Fruit fly (Drosophila melanogaster) whole organism, wandering third instar larva: Measurements from ENCODE around the gene CG17549.

Source experiments
- Abd-B ChIP-seq: fragments of >200 bp; optimal IDR thresholded peaks from 2 replicates; lab custom pipeline; 2017; ENCODE audit warnings: missing biosample characterization, missing genetic modification characterization
- CG32264 ChIP-seq: fragments of 200-800 bp; sonication (Bioruptor generic); optimal IDR thresholded peaks from 2 replicates; lab custom pipeline; 2016; ENCODE audit warnings: missing biosample characterization, missing genetic modification characterization
- CG9705 ChIP-seq: fragments of 200-800 bp; sonication (Bioruptor generic); optimal IDR thresholded peaks from 2 replicates; lab custom pipeline; 2018; ENCODE audit warnings: missing biosample characterization, mild to moderate bottlenecking, missing genetic modification characterization
- CrebA ChIP-seq: fragments of 200-800 bp; sonication (Bioruptor generic); optimal IDR thresholded peaks from 2 replicates; lab custom pipeline; 2016; ENCODE audit warnings: missing biosample characterization, mild to moderate bottlenecking, missing genetic modification characterization, borderline replicate concordance
- Dfd ChIP-seq: fragments of >200 bp; optimal IDR thresholded peaks from 2 replicates; lab custom pipeline; 2017; ENCODE audit warnings: missing biosample characterization, missing genetic modification characterization
- Dif ChIP-seq: fragments of 200-275, 200-300 bp; sonication (Bioruptor generic); optimal IDR thresholded peaks from 2 replicates; lab custom pipeline; 2018; ENCODE audit warnings: missing biosample characterization, missing genetic modification characterization; ENCODE audit not compliant: partially characterized antibody
- GATAd ChIP-seq: sonication (Bioruptor generic); optimal IDR thresholded peaks from 2 replicates; lab custom pipeline; 2016; ENCODE audit warnings: missing biosample characterization, missing genetic modification characterization
- HLH106 ChIP-seq: fragments of 200-800 bp; optimal IDR thresholded peaks from 3 replicates; lab custom pipeline; 2019; ENCODE audit warnings: missing biosample characterization, mild to moderate bottlenecking, missing genetic modification characterization, moderate library complexity
- Hnf4 ChIP-seq: fragments of 200-800 bp; sonication (Bioruptor generic); optimal IDR thresholded peaks from 2 replicates; lab custom pipeline; 2016; ENCODE audit warnings: missing biosample characterization, mild to moderate bottlenecking, missing genetic modification characterization
- Hr78 ChIP-seq: fragments of >200 bp; optimal IDR thresholded peaks from 2 replicates; lab custom pipeline; 2017; ENCODE audit warnings: missing biosample characterization, missing genetic modification characterization
- Hr83 ChIP-seq: fragments of 200-300 bp; sonication (Bioruptor generic); optimal IDR thresholded peaks from 2 replicates; lab custom pipeline; 2016; ENCODE audit warnings: missing biosample characterization, mild to moderate bottlenecking, missing genetic modification characterization, moderate library complexity; ENCODE audit not compliant: poor library complexity, severe bottlenecking
- Jra ChIP-seq: sonication (Bioruptor generic); optimal IDR thresholded peaks from 2 replicates; lab custom pipeline; 2016; ENCODE audit warnings: missing biosample characterization, missing genetic modification characterization
- Mio ChIP-seq: sonication (Bioruptor generic); optimal IDR thresholded peaks from 2 replicates; lab custom pipeline; 2016; ENCODE audit warnings: missing biosample characterization, missing genetic modification characterization
- Myc ChIP-seq: fragments of >200 bp; optimal IDR thresholded peaks from 2 replicates; lab custom pipeline; 2017
- N ChIP-seq: fragments of >200 bp; optimal IDR thresholded peaks from 2 replicates; lab custom pipeline; 2018; ENCODE audit warnings: missing biosample characterization, missing external identifiers, missing genetic modification characterization
- OdsH ChIP-seq: fragments of 200-800 bp; sonication (Bioruptor generic); optimal IDR thresholded peaks from 2 replicates; lab custom pipeline; 2016; ENCODE audit warnings: missing biosample characterization, mild to moderate bottlenecking, missing genetic modification characterization
- Rel ChIP-seq, 2 experiments: fragments of 200-800 bp; sonication (Bioruptor generic) in 1 of 2; optimal IDR thresholded peaks; 2 replicates in 1 of 2; 3 replicates in 1 of 2; lab custom pipeline; 2016 to 2019; ENCODE audit warnings: mild to moderate bottlenecking in 2 of 2, missing biosample characterization in 2 of 2, missing genetic modification characterization in 2 of 2, moderate library complexity in 1 of 2
- Sp1 ChIP-seq: fragments of 200-800 bp; sonication (Bioruptor generic); optimal IDR thresholded peaks from 3 replicates; lab custom pipeline; 2019; ENCODE audit warnings: missing biosample characterization, mild to moderate bottlenecking, missing genetic modification characterization, moderate library complexity
- Vsx2 ChIP-seq: fragments of 200-300, 225-300 bp; sonication (Bioruptor generic); optimal IDR thresholded peaks from 2 replicates; lab custom pipeline; 2018; ENCODE audit warnings: missing biosample characterization, missing genetic modification characterization; ENCODE audit not compliant: partially characterized antibody
- br ChIP-seq: fragments of 200-800 bp; sonication (Bioruptor generic); optimal IDR thresholded peaks from 2 replicates; lab custom pipeline; 2016; ENCODE audit warnings: missing biosample characterization, missing genetic modification characterization
- brk ChIP-seq: fragments of 200-800 bp; sonication (Bioruptor generic); optimal IDR thresholded peaks from 2 replicates; lab custom pipeline; 2016; ENCODE audit warnings: missing biosample characterization, mild to moderate bottlenecking, missing genetic modification characterization
- dl ChIP-seq, 2 experiments: fragments of 175-275, 200-275 bp in 1 of 2; fragments of 200-275 bp in 1 of 2; sonication (Bioruptor generic); optimal IDR thresholded peaks; lab custom pipeline; 2018; ENCODE audit warnings: mild to moderate bottlenecking in 2 of 2, missing biosample characterization in 2 of 2, missing genetic modification characterization in 2 of 2, moderate library complexity in 2 of 2; ENCODE audit not compliant: partially characterized antibody in 2 of 2, insufficient read depth in 1 of 2
- dmrt93B ChIP-seq: fragments of 200-800 bp; sonication (Bioruptor generic); optimal IDR thresholded peaks from 2 replicates; lab custom pipeline; 2018; ENCODE audit warnings: missing biosample characterization, mild to moderate bottlenecking, missing genetic modification characterization
- dsf ChIP-seq: sonication (Bioruptor generic); optimal IDR thresholded peaks from 2 replicates; lab custom pipeline; 2016; ENCODE audit warnings: missing biosample characterization, missing genetic modification characterization, borderline replicate concordance
- ey ChIP-seq: fragments of 200-800 bp; sonication (Bioruptor generic); optimal IDR thresholded peaks from 2 replicates; lab custom pipeline; 2016; ENCODE audit warnings: missing biosample characterization, missing genetic modification characterization
- foxo ChIP-seq, 2 experiments: fragments of 200-800 bp; sonication (Bioruptor generic); optimal IDR thresholded peaks; 2 replicates in 1 of 2; 3 replicates in 1 of 2; lab custom pipeline; 2016 to 2017; ENCODE audit warnings: missing biosample characterization in 2 of 2, missing genetic modification characterization in 2 of 2
- fru ChIP-seq: fragments of 200-800 bp; sonication (Bioruptor generic); optimal IDR thresholded peaks from 3 replicates; lab custom pipeline; 2016; ENCODE audit warnings: missing biosample characterization, mild to moderate bottlenecking, missing genetic modification characterization
- h ChIP-seq: fragments of 200-800 bp; sonication (Bioruptor generic); optimal IDR thresholded peaks from 3 replicates; lab custom pipeline; 2016; ENCODE audit warnings: missing biosample characterization, mild to moderate bottlenecking, missing genetic modification characterization
- jim ChIP-seq: fragments of 175-275, 200-325 bp; sonication (Bioruptor generic); optimal IDR thresholded peaks from 2 replicates; lab custom pipeline; 2016; ENCODE audit warnings: missing biosample characterization, mild to moderate bottlenecking, missing genetic modification characterization
- lola ChIP-seq: fragments of >200 bp; optimal IDR thresholded peaks from 2 replicates; lab custom pipeline; 2017; ENCODE audit warnings: missing biosample characterization, missing genetic modification characterization
- pan ChIP-seq: fragments of >200 bp; optimal IDR thresholded peaks from 2 replicates; lab custom pipeline; 2017
- psq ChIP-seq: fragments of 200-800 bp; sonication (Bioruptor generic); optimal IDR thresholded peaks from 3 replicates; lab custom pipeline; 2017; ENCODE audit warnings: missing biosample characterization, mild to moderate bottlenecking, missing genetic modification characterization, moderate library complexity
- rgr ChIP-seq: fragments of 200-800 bp; sonication (Bioruptor generic); optimal IDR thresholded peaks from 3 replicates; lab custom pipeline; 2016; ENCODE audit warnings: missing biosample characterization, mild to moderate bottlenecking, missing genetic modification characterization
- sage ChIP-seq: fragments of 200-800 bp; sonication (Bioruptor generic); optimal IDR thresholded peaks from 2 replicates; lab custom pipeline; 2016; ENCODE audit warnings: missing biosample characterization, mild to moderate bottlenecking, missing genetic modification characterization
- sv ChIP-seq: fragments of 200-800 bp; sonication (Bioruptor generic); optimal IDR thresholded peaks from 3 replicates; lab custom pipeline; 2016; ENCODE audit warnings: missing biosample characterization, missing genetic modification characterization
- tai ChIP-seq: sonication (Bioruptor generic); optimal IDR thresholded peaks from 2 replicates; lab custom pipeline; 2016; ENCODE audit warnings: missing biosample characterization, missing genetic modification characterization
- usp ChIP-seq: fragments of >200 bp; optimal IDR thresholded peaks from 2 replicates; lab custom pipeline; 2017; ENCODE audit warnings: missing biosample characterization, missing genetic modification characterization
- woc ChIP-seq: sonication (Bioruptor generic); optimal IDR thresholded peaks from 2 replicates; lab custom pipeline; 2016; ENCODE audit warnings: missing biosample characterization, mild to moderate bottlenecking, missing genetic modification characterization

CG17549 gene

dm6 chr2L:19377129-19378083, 12.5 kb downstream of the CG17549 start:
- TF ChIP-seq Mio (no peak), CrebA (GFP tag; lab: Kevin White, UChicago) (no peak), ey (GFP tag; lab: Kevin White, UChicago) (peak; percentile 28), Hr78 (GFP tag; lab: Kevin White, UChicago) (no peak), br (GFP tag; lab: Kevin White, UChicago) (peak; percentile 17), Hnf4 (GFP tag; lab: Kevin White, UChicago) (no peak), CG9705 (GFP tag; lab: Kevin White, UChicago) (no peak), Rel (GFP tag; optimal IDR thresholded peaks at IDR 0.05; lab: Kevin White, UChicago) (no peak), Rel (tag; optimal IDR thresholded peaks at IDR 0.05; lab: Kevin White, UChicago) (no peak), pan (lab: Kevin White, UChicago) (no peak), foxo (GFP tag; optimal IDR thresholded peaks at IDR 0.05; lab: Kevin White, UChicago) (peak in 1 of 2 experiments; percentile 48), jim (no peak), woc (GFP tag; lab: Kevin White, UChicago) (peak; percentile 3), GATAd (GFP tag; lab: Kevin White, UChicago) (no peak), Myc (no peak), Jra (GFP tag; lab: Kevin White, UChicago) (no peak), Dif (GFP tag; lab: Kevin White, UChicago) (no peak), OdsH (peak; percentile 34), sv (GFP tag; lab: Kevin White, UChicago) (peak; percentile 26), tai (GFP tag; lab: Kevin White, UChicago) (no peak), fru (GFP tag; lab: Kevin White, UChicago) (peak; percentile 46), brk (GFP tag; lab: Kevin White, UChicago) (no peak), HLH106 (tag; lab: Kevin White, UChicago) (peak; percentile 54), psq (GFP tag; lab: Kevin White, UChicago) (peak; percentile 1), Vsx2 (GFP tag; lab: Kevin White, UChicago) (no peak), h (peak; percentile 24), sage (GFP tag; lab: Kevin White, UChicago) (no peak), lola (GFP tag; lab: Kevin White, UChicago) (no peak), Hr83 (GFP tag; lab: Kevin White, UChicago) (no peak), Abd-B (GFP tag; lab: Kevin White, UChicago) (no peak), Sp1 (GFP tag; lab: Kevin White, UChicago) (peak; percentile 37), usp (no peak), dl (GFP tag; optimal IDR thresholded peaks at IDR 0.05; lab: Kevin White, UChicago; ENCODE audit: insufficient read depth in 1 of 2, partially characterized antibody in 2 of 2) (no peak), dsf (GFP tag; lab: Kevin White, UChicago) (no peak), CG32264 (GFP tag; lab: Kevin White, UChicago) (no peak), rgr (GFP tag; lab: Kevin White, UChicago) (peak; percentile 50), N (GFP tag; lab: Kevin White, UChicago) (no peak), Dfd (peak; percentile 29), dmrt93B (GFP tag; lab: Kevin White, UChicago) (peak; percentile 10)
- TF ChIP-seq, all 38 proteins: peak for 14

- TF ChIP-seq CG9705 (GFP tag; lab: Kevin White, UChicago) (no peak), N (GFP tag; lab: Kevin White, UChicago) (no peak), OdsH (peak; percentile 1), CG32264 (GFP tag; lab: Kevin White, UChicago) (no peak), tai (GFP tag; lab: Kevin White, UChicago) (no peak), fru (GFP tag; lab: Kevin White, UChicago) (peak; percentile 26), usp (no peak), Hr83 (GFP tag; lab: Kevin White, UChicago) (no peak), jim (no peak), Hr78 (GFP tag; lab: Kevin White, UChicago) (no peak), rgr (GFP tag; lab: Kevin White, UChicago) (peak; percentile 41), sage (GFP tag; lab: Kevin White, UChicago) (no peak), Sp1 (GFP tag; lab: Kevin White, UChicago) (peak; percentile 39), GATAd (GFP tag; lab: Kevin White, UChicago) (no peak), Vsx2 (GFP tag; lab: Kevin White, UChicago) (no peak), Mio (no peak), Dif (GFP tag; lab: Kevin White, UChicago) (no peak), CrebA (GFP tag; lab: Kevin White, UChicago) (no peak), Hnf4 (GFP tag; lab: Kevin White, UChicago) (no peak), Rel (GFP tag; optimal IDR thresholded peaks at IDR 0.05; lab: Kevin White, UChicago) (no peak), Rel (tag; optimal IDR thresholded peaks at IDR 0.05; lab: Kevin White, UChicago) (no peak), psq (GFP tag; lab: Kevin White, UChicago) (no peak), woc (GFP tag; lab: Kevin White, UChicago) (no peak), Myc (no peak), HLH106 (tag; lab: Kevin White, UChicago) (peak; percentile 32), dsf (GFP tag; lab: Kevin White, UChicago) (no peak), sv (GFP tag; lab: Kevin White, UChicago) (no peak), Abd-B (GFP tag; lab: Kevin White, UChicago) (no peak), ey (GFP tag; lab: Kevin White, UChicago) (peak; percentile 38), h (peak; percentile 21), Dfd (no peak), brk (GFP tag; lab: Kevin White, UChicago) (no peak), pan (lab: Kevin White, UChicago) (no peak), lola (GFP tag; lab: Kevin White, UChicago) (no peak), foxo (GFP tag; optimal IDR thresholded peaks at IDR 0.05; lab: Kevin White, UChicago) (peak in 1 of 2 experiments; percentile 29), br (GFP tag; lab: Kevin White, UChicago) (no peak), dmrt93B (GFP tag; lab: Kevin White, UChicago) (peak; percentile 14), Jra (GFP tag; lab: Kevin White, UChicago) (no peak)
Measured at dm6 chr2L:19376145-19376544, 13.7 kb downstream of the CG17549 start.
